Fruit fly (Drosophila melanogaster): Measurements from ENCODE around the gene CG42834.

CG42834 gene

DNA sequence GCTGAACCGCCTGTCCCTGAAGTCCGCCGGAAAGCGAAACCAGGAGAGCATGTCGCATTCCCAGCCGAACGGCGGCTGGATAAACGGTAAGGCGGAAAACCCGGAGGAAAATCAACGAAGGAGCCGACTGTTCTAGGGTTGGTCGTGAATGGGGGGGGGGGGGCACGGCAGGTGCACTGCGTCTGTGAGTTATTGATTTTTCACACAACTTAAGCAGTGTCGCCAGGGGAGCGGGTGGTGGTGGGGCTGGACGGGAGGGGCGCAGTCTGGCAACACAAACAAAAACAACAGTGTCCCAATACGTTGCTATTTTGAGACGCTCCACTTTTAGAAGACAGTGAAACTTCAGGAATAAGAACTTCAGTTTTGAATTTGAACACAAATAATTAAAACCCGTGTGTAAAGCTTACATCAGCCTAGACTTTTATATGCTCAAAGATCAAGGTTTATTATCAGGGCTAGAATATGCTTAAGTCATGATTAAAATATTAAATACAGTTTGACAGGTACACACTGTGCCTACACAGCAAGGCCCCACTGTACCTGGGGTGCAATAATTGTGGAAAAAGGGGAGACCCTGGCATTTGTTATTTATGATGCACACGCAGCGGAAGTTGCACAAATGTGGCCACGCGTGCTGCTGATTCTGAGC, 32.3 kb upstream of the CG42834 start (continued):
- TF ChIP-seq lbe (GFP tag; optimal IDR thresholded peaks at IDR 0.05) (peak; percentile 57), ato (GFP tag; IDR thresholded peaks at IDR 0.05; ENCODE audit: partially characterized antibody) (no peak), Atf6 (GFP tag; IDR thresholded peaks at IDR 0.05) (peak; percentile 65), CG16815 (GFP tag; optimal IDR thresholded peaks at IDR 0.05) (peak; percentile 35), CG2116 (GFP tag; optimal IDR thresholded peaks at IDR 0.05) (no peak), abd-A (tag; optimal IDR thresholded peaks at IDR 0.05) (no peak), p53 (GFP tag; optimal IDR thresholded peaks at IDR 0.05) (no peak), CG3995 (GFP tag; optimal IDR thresholded peaks at IDR 0.05) (no peak), gcm2 (GFP tag; optimal IDR thresholded peaks at IDR 0.05) (no peak), CG11093 (GFP tag; IDR thresholded peaks at IDR 0.05) (peak; percentile 72; the same call in 2 of the 3 replicates), NC2β (GFP tag; optimal IDR thresholded peaks at IDR 0.05) (peak; percentile 23), CG8944 (GFP tag; optimal IDR thresholded peaks at IDR 0.05) (peak; percentile 32), Fer3 (tag; optimal IDR thresholded peaks at IDR 0.05) (peak; percentile 65), H15 (GFP tag; IDR thresholded peaks at IDR 0.05) (peak; percentile 76), Ssrp (tag; optimal IDR thresholded peaks at IDR 0.05) (peak; percentile 65), CG4282 (GFP tag; optimal IDR thresholded peaks at IDR 0.05) (no peak), bbx (GFP tag; IDR thresholded peaks at IDR 0.05; ENCODE audit: partially characterized antibody) (no peak), Vsx1 (GFP tag; optimal IDR thresholded peaks at IDR 0.05) (peak; percentile 42), wdn (GFP tag; IDR thresholded peaks at IDR 0.05) (peak; percentile 27; the same call in 1 of the 2 replicates), zfh2 (GFP tag; optimal IDR thresholded peaks at IDR 0.05) (peak; percentile 12), CG10462 (GFP tag; optimal IDR thresholded peaks at IDR 0.05) (peak; percentile 18), Side (GFP tag; optimal IDR thresholded peaks at IDR 0.05) (peak; percentile 37), CG32772 (GFP tag; IDR thresholded peaks at IDR 0.05) (peak; percentile 69), ranshi (GFP tag; IDR thresholded peaks at IDR 0.05) (peak; percentile 77), dm (GFP tag; optimal IDR thresholded peaks at IDR 0.05) (no peak), ac (GFP tag; optimal IDR thresholded peaks at IDR 0.05) (peak; percentile 22), CG11695 (GFP tag; IDR thresholded peaks at IDR 0.05) (peak; percentile 61; the same call in 1 of the 3 replicates), maf-S (GFP tag; optimal IDR thresholded peaks at IDR 0.05) (peak; percentile 11), CG4404 (GFP tag; IDR thresholded peaks at IDR 0.05) (peak; percentile 49; the same call in 1 of the 2 replicates), nerfin-1 (tag; optimal IDR thresholded peaks at IDR 0.05) (peak; percentile 57), CG11456 (GFP tag; IDR thresholded peaks at IDR 0.05) (0 out of 3 replicates have a peak, but pooled peaks have one; percentile 24), btn (GFP tag; optimal IDR thresholded peaks at IDR 0.05) (peak; percentile 2), CG30020 (tag; optimal IDR thresholded peaks at IDR 0.05) (no peak), gcm (GFP tag; optimal IDR thresholded peaks at IDR 0.05) (peak; percentile 48), CG1529 (GFP tag; optimal IDR thresholded peaks at IDR 0.05) (peak; percentile 65), Elba2 (GFP tag; optimal IDR thresholded peaks at IDR 0.05) (no peak), jumu (GFP tag; optimal IDR thresholded peaks at IDR 0.05) (peak; percentile 27), Nf-YB (GFP tag; optimal IDR thresholded peaks at IDR 0.05) (peak; percentile 34), CG16779 (GFP tag; IDR thresholded peaks at IDR 0.05) (0 out of 2 replicates have a peak, but pooled peaks have one; percentile 18), Rx (GFP tag; IDR thresholded peaks at IDR 0.05) (peak; percentile 58), Fer1 (GFP tag; optimal IDR thresholded peaks at IDR 0.05) (peak; percentile 72), Dref (GFP tag; IDR thresholded peaks at IDR 0.05) (no peak), Trl (optimal IDR thresholded peaks at IDR 0.05) (no peak), Trl (GFP tag; optimal IDR thresholded peaks at IDR 0.05) (peak; percentile 36), ewg (GFP tag; optimal IDR thresholded peaks at IDR 0.05) (peak; percentile 64), crc (GFP tag; optimal IDR thresholded peaks at IDR 0.05) (no peak), CG12659 (GFP tag; optimal IDR thresholded peaks at IDR 0.05) (peak; percentile 26), seq (GFP tag; IDR thresholded peaks at IDR 0.05) (peak; percentile 49; the same call in 1 of the 2 replicates)
